Worm (Caenorhabditis elegans) whole organism, early embryonic: ENCODE data around the gene cyn-3.
"Not testable (repeated sequence)": the region's sequence is repeated elsewhere in the genome, so short reads cannot be mapped to it uniquely, and the experiment has no call there.

ENCODE experiments used
- B0310.2 ChIP-seq: sonication (generic microtip); optimal IDR thresholded peaks from 2 replicates; lab custom pipeline; 2016; ENCODE audit warnings: mild to moderate bottlenecking, missing genetic modification characterization, missing compliant biosample characterization
- F13C5.2 ChIP-seq: sonication (generic microtip); optimal IDR thresholded peaks from 2 replicates; lab custom pipeline; 2017; ENCODE audit warnings: mild to moderate bottlenecking, missing genetic modification characterization, inconsistent platforms, missing compliant biosample characterization
- aly-1 ChIP-seq: sonication (generic microtip); optimal IDR thresholded peaks from 2 replicates; lab custom pipeline; 2016; ENCODE audit warnings: missing genetic modification characterization, missing compliant biosample characterization
- ama-1 ChIP-seq: fragments of 150-350 bp; optimal IDR thresholded peaks from 2 replicates; lab custom pipeline; 2014
- ceh-13 ChIP-seq: fragments of 200-800 bp; sonication (Bioruptor generic); optimal IDR thresholded peaks from 2 replicates; lab custom pipeline; 2018; ENCODE audit warnings: mild to moderate bottlenecking, missing genetic modification characterization, missing compliant biosample characterization
- ceh-36 ChIP-seq: sonication (generic microtip); optimal IDR thresholded peaks from 2 replicates; lab custom pipeline; 2016; ENCODE audit warnings: missing genetic modification characterization, inconsistent platforms, missing compliant biosample characterization
- ets-7 ChIP-seq: sonication (generic microtip); optimal IDR thresholded peaks from 2 replicates; lab custom pipeline; 2016; ENCODE audit warnings: missing genotype, missing genetic modification characterization, missing compliant biosample characterization
- flt-1 ChIP-seq: fragments of 200-800 bp; sonication (Bioruptor generic); IDR thresholded peaks from 2 replicates; pipeline ENCODE4 v1.3.6; 2022; ENCODE audit warnings: missing genetic modification characterization, missing compliant biosample characterization
- hmbx-1 ChIP-seq: sonication (generic microtip); optimal IDR thresholded peaks from 2 replicates; lab custom pipeline; 2016; ENCODE audit warnings: mild to moderate bottlenecking, missing genetic modification characterization, missing compliant biosample characterization
- hmg-4 ChIP-seq: fragments of 200-800 bp; sonication (Bioruptor generic); optimal IDR thresholded peaks from 2 replicates; lab custom pipeline; 2018; ENCODE audit warnings: mild to moderate bottlenecking, missing genetic modification characterization, missing compliant biosample characterization
- hnd-1 ChIP-seq: sonication (generic microtip); optimal IDR thresholded peaks from 2 replicates; lab custom pipeline; 2016; ENCODE audit warnings: missing genetic modification characterization, missing compliant biosample characterization
- pes-1 ChIP-seq: fragments of 200-800 bp; sonication (Bioruptor generic); IDR thresholded peaks from 2 replicates; pipeline ENCODE4 v1.3.6; 2022; ENCODE audit warnings: missing genetic modification reagents, missing genetic modification characterization, missing compliant biosample characterization
- scrt-1 ChIP-seq: fragments of 200-800 bp; sonication (Bioruptor generic); IDR thresholded peaks from 2 replicates; pipeline ENCODE4 v1.3.6; 2022; ENCODE audit warnings: missing genetic modification characterization, missing compliant biosample characterization
- sea-1 ChIP-seq: fragments of 200-800 bp; sonication (Bioruptor generic); conservative IDR thresholded peaks from 2 replicates; pipeline ENCODE4 v1.3.6; 2022; ENCODE audit warnings: missing genetic modification characterization, missing compliant biosample characterization
- tbx-11 ChIP-seq: fragments of 200-800 bp; sonication (Bioruptor generic); IDR thresholded peaks from 2 replicates; pipeline ENCODE4 v1.3.6; 2022; ENCODE audit warnings: missing genetic modification characterization, missing compliant biosample characterization
- tbx-37 ChIP-seq: fragments of 200-800 bp; sonication (Bioruptor generic); conservative IDR thresholded peaks from 2 replicates; pipeline ENCODE4 v1.3.6; 2022; ENCODE audit warnings: missing genetic modification reagents, missing genetic modification characterization, missing compliant biosample characterization
- tra-4 ChIP-seq: sonication (generic microtip); optimal IDR thresholded peaks from 2 replicates; lab custom pipeline; 2017; ENCODE audit warnings: missing genetic modification characterization, missing compliant biosample characterization

cyn-3 gene

ce11 chrV:15199768-15200167, 10.0 kb downstream of the cyn-3 start, which contains the start of gene Y75B12B.10:
Y75B12B.10 (plus strand) TSS chrV:15200068.
- TF ChIP-seq hnd-1 (tag; lab: Kevin White, UChicago) (no peak), flt-1 (GFP tag; lab: Robert Waterston, UW) (no peak), aly-1 (tag; lab: Kevin White, UChicago) (no peak), B0310.2 (tag; lab: Kevin White, UChicago) (no peak), hmbx-1 (no peak), ets-7 (tag; lab: Kevin White, UChicago) (no peak), pes-1 (GFP tag; lab: Robert Waterston, UW) (no peak), hmg-4 (GFP tag; lab: Kevin White, UChicago) (no peak), ceh-13 (no peak), scrt-1 (GFP tag; lab: Robert Waterston, UW) (no peak), tbx-37 (GFP tag; lab: Robert Waterston, UW) (no peak)

- TF ChIP-seq tra-4 (tag; lab: Kevin White, UChicago); ceh-13; pes-1 (GFP tag; lab: Robert Waterston, UW): not testable (repeated sequence)
Measured at ce11 chrV:15207681-15208080, 18.0 kb downstream of the cyn-3 start, which contains the start of gene C41G6.12. C41G6.12 (minus strand) TSS chrV:15207781.

ce11 chrV:15211869-15212268, 22.1 kb downstream of the cyn-3 start, which contains the start of gene sri-24:
sri-24 (plus strand) TSS chrV:15212169.
- not testable (repeated sequence) for TF ChIP-seq hmg-4 (GFP tag; lab: Kevin White, UChicago); hmbx-1; ceh-13

ce11 chrV:15215175-15215574, 25.4 kb downstream of the cyn-3 start, which contains the start of gene sri-26:
sri-26 (plus strand) TSS chrV:15215475.
- not testable (repeated sequence) for TF ChIP-seq B0310.2 (tag; lab: Kevin White, UChicago); F13C5.2 (tag; lab: Kevin White, UChicago); tbx-11 (GFP tag; lab: Robert Waterston, UW)

ce11 chrV:15216705-15217104, 27.0 kb downstream of the cyn-3 start, which contains the start of gene sri-25:
sri-25 (plus strand) TSS chrV:15217005.
- TF ChIP-seq F13C5.2 (tag; lab: Kevin White, UChicago) (no peak), hmg-4 (GFP tag; lab: Kevin White, UChicago) (no peak), aly-1 (tag; lab: Kevin White, UChicago) (no peak), ama-1 (lab: Kevin White, UChicago) (no peak), ceh-13 (no peak), hmbx-1 (no peak), flt-1 (GFP tag; lab: Robert Waterston, UW) (no peak), pes-1 (GFP tag; lab: Robert Waterston, UW) (no peak), scrt-1 (GFP tag; lab: Robert Waterston, UW) (no peak), tra-4 (tag; lab: Kevin White, UChicago) (no peak), hnd-1 (tag; lab: Kevin White, UChicago) (no peak), B0310.2 (tag; lab: Kevin White, UChicago) (no peak)

ce11 chrV:15221330-15221729, 31.6 kb downstream of the cyn-3 start, which contains the start of gene irld-25:
irld-25 (plus strand) TSS chrV:15221630.
- TF ChIP-seq hmg-4 (GFP tag; lab: Kevin White, UChicago) (no peak), ets-7 (tag; lab: Kevin White, UChicago) (no peak), tra-4 (tag; lab: Kevin White, UChicago) (no peak), tbx-11 (GFP tag; lab: Robert Waterston, UW) (no peak), hnd-1 (tag; lab: Kevin White, UChicago) (no peak), scrt-1 (GFP tag; lab: Robert Waterston, UW) (no peak), ceh-13 (no peak), B0310.2 (tag; lab: Kevin White, UChicago) (no peak), sea-1 (GFP tag; lab: Robert Waterston, UW) (no peak), hmbx-1 (no peak), pes-1 (GFP tag; lab: Robert Waterston, UW) (no peak), tbx-37 (GFP tag; lab: Robert Waterston, UW) (no peak), flt-1 (GFP tag; lab: Robert Waterston, UW) (no peak), ama-1 (lab: Kevin White, UChicago) (no peak)

- TF ChIP-seq B0310.2 (tag; lab: Kevin White, UChicago) (no peak), tbx-11 (GFP tag; lab: Robert Waterston, UW) (no peak)
Measured at ce11 chrV:15223668-15224067, 33.9 kb downstream of the cyn-3 start, which contains the start of gene srw-24. srw-24 (plus strand) TSS chrV:15223968.

- TF ChIP-seq tra-4 (tag; lab: Kevin White, UChicago) = no peak
- TF ChIP-seq ceh-36 (tag; lab: Kevin White, UChicago) = no peak
- no peak for TF ChIP-seq pes-1 (GFP tag; lab: Robert Waterston, UW)
- TF ChIP-seq sea-1 (GFP tag; lab: Robert Waterston, UW) = no peak
- no peak for TF ChIP-seq B0310.2 (tag; lab: Kevin White, UChicago)
- no peak for TF ChIP-seq scrt-1 (GFP tag; lab: Robert Waterston, UW)
- no peak for TF ChIP-seq tbx-11 (GFP tag; lab: Robert Waterston, UW)
- TF ChIP-seq aly-1 (tag; lab: Kevin White, UChicago) = no peak
- TF ChIP-seq ama-1 (lab: Kevin White, UChicago) = no peak
- TF ChIP-seq flt-1 (GFP tag; lab: Robert Waterston, UW) = no peak
- no peak for TF ChIP-seq hnd-1 (tag; lab: Kevin White, UChicago)
- no peak for TF ChIP-seq F13C5.2 (tag; lab: Kevin White, UChicago)
- TF ChIP-seq tbx-37 (GFP tag; lab: Robert Waterston, UW) = no peak
- no peak for TF ChIP-seq ceh-13
Measured at ce11 chrV:15225650-15226049, 35.9 kb downstream of the cyn-3 start, which contains the start of gene srw-14. srw-14 (plus strand) TSS chrV:15225950.
